Fruit fly (Drosophila melanogaster) whole organism, embryonic: ENCODE data around the gene CG32079.

Source experiments
- Antp ChIP-seq: fragments of 200-800 bp; sonication (Bioruptor generic); optimal IDR thresholded peaks from 3 replicates; lab custom pipeline; 2016; ENCODE audit warnings: missing biosample characterization, missing genetic modification characterization
- CG10543 ChIP-seq: fragments of 200-800 bp; sonication (Bioruptor generic); optimal IDR thresholded peaks from 3 replicates; lab custom pipeline; 2017; ENCODE audit warnings: missing biosample characterization, mild to moderate bottlenecking, missing genetic modification characterization, moderate library complexity
- CG12071 ChIP-seq: fragments of 200-800 bp; sonication (Bioruptor generic); optimal IDR thresholded peaks from 3 replicates; lab custom pipeline; 2018; ENCODE audit warnings: missing biosample characterization, mild to moderate bottlenecking, missing genetic modification characterization
- CG12391 ChIP-seq: fragments of 200-800 bp; sonication (Bioruptor generic); optimal IDR thresholded peaks from 3 replicates; lab custom pipeline; 2018; ENCODE audit warnings: missing biosample characterization, mild to moderate bottlenecking, missing genetic modification characterization, moderate library complexity
- CG17612 ChIP-seq: fragments of 200-800 bp; sonication (Bioruptor generic); IDR thresholded peaks from 2 replicates; pipeline ENCODE4 v1.3.6; 2022; ENCODE audit warnings: missing biosample characterization, missing genetic modification characterization
- CG3163 ChIP-seq: fragments of 200-800 bp; sonication (Bioruptor generic); optimal IDR thresholded peaks from 3 replicates; lab custom pipeline; 2016; ENCODE audit warnings: missing biosample characterization, missing genetic modification characterization
- CG32767 ChIP-seq: fragments of 200-800 bp; sonication (Bioruptor generic); IDR thresholded peaks from 2 replicates; pipeline ENCODE4 v1.3.6; 2022; ENCODE audit warnings: missing biosample characterization, missing genetic modification characterization
- CG33557 ChIP-seq: fragments of 200-800 bp; sonication (Bioruptor generic); optimal IDR thresholded peaks from 2 replicates; lab custom pipeline; 2019; ENCODE audit warnings: missing biosample characterization, mild to moderate bottlenecking, missing genetic modification characterization, moderate library complexity
- CG34224 ChIP-seq: fragments of 200-800 bp; sonication (Bioruptor generic); IDR thresholded peaks from 3 replicates; pipeline ENCODE4 v1.3.6; 2022; ENCODE audit warnings: missing biosample characterization, missing genetic modification characterization; ENCODE audit not compliant: partially characterized antibody
- CG6254 ChIP-seq: fragments of 200-800 bp; sonication (Bioruptor generic); optimal IDR thresholded peaks from 3 replicates; lab custom pipeline; 2017; ENCODE audit warnings: mild to moderate bottlenecking, missing biosample characterization, missing genetic modification reagents, missing genetic modification characterization
- Dll ChIP-seq: fragments of 200-800 bp; sonication (Bioruptor generic); IDR thresholded peaks from 4 replicates; pipeline ENCODE4 v1.3.6; 2022; ENCODE audit warnings: missing biosample characterization, missing genetic modification characterization; ENCODE audit not compliant: partially characterized antibody
- Elba2 ChIP-seq: fragments of 200-800 bp; sonication (Bioruptor generic); optimal IDR thresholded peaks from 3 replicates; lab custom pipeline; 2016; ENCODE audit warnings: missing biosample characterization, missing genetic modification characterization
- HmgD ChIP-seq: fragments of 200-800 bp; sonication (Bioruptor generic); optimal IDR thresholded peaks from 3 replicates; lab custom pipeline; 2016; ENCODE audit warnings: missing biosample characterization, missing genetic modification characterization
- HmgZ ChIP-seq: fragments of 200-800 bp; sonication (Bioruptor generic); optimal IDR thresholded peaks from 2 replicates; lab custom pipeline; 2018; ENCODE audit warnings: missing biosample characterization, mild to moderate bottlenecking, missing genetic modification characterization
- Jarid2 ChIP-seq: fragments of 200-800 bp; sonication (Bioruptor generic); optimal IDR thresholded peaks from 3 replicates; lab custom pipeline; 2017; ENCODE audit warnings: mild to moderate bottlenecking, missing biosample characterization, missing genetic modification reagents, missing genetic modification characterization
- Lhr ChIP-seq: fragments of 200-800 bp; sonication (Bioruptor generic); optimal IDR thresholded peaks from 3 replicates; lab custom pipeline; 2017; ENCODE audit warnings: mild to moderate bottlenecking, missing biosample characterization, missing genetic modification reagents, missing genetic modification characterization
- Nf-YB ChIP-seq: fragments of 200-800 bp; sonication (Bioruptor generic); optimal IDR thresholded peaks from 3 replicates; lab custom pipeline; 2019; ENCODE audit warnings: missing biosample characterization, mild to moderate bottlenecking, missing genetic modification characterization, moderate library complexity
- Nf-YC ChIP-seq: fragments of 200-800 bp; optimal IDR thresholded peaks from 3 replicates; lab custom pipeline; 2019; ENCODE audit warnings: missing biosample characterization, mild to moderate bottlenecking, missing genetic modification characterization, moderate library complexity
- Oaz ChIP-seq: fragments of 200-800 bp; sonication (Bioruptor generic); IDR thresholded peaks from 2 replicates; pipeline ENCODE4 v1.3.6; 2022; ENCODE audit warnings: missing biosample characterization, missing genetic modification characterization
- Opbp ChIP-seq: fragments of 200-800 bp; sonication (Bioruptor generic); IDR thresholded peaks from 3 replicates; pipeline ENCODE4 v1.3.6; 2022; ENCODE audit warnings: missing biosample characterization, missing genetic modification characterization; ENCODE audit not compliant: partially characterized antibody
- Stat92E ChIP-seq, 3 experiments: fragments of >200 bp in 2 of 3; fragments of 200-800 bp in 1 of 3; sonication (Bioruptor generic) in 1 of 3; optimal IDR thresholded peaks; 2 replicates each; lab custom pipeline; 2017 to 2019; ENCODE audit warnings: missing biosample characterization in 3 of 3, missing genetic modification characterization in 3 of 3, mild to moderate bottlenecking in 1 of 3, moderate library complexity in 1 of 3
- Trl ChIP-seq, 3 experiments: fragments of >200 bp in 2 of 3; fragments of 200-800 bp in 1 of 3; sonication (Bioruptor generic) in 1 of 3; optimal IDR thresholded peaks; 2 replicates in 1 of 3; 3 replicates in 2 of 3; lab custom pipeline; 2016 to 2017; ENCODE audit warnings: missing biosample characterization in 1 of 3, missing genetic modification characterization in 1 of 3
- Xrp1 ChIP-seq: fragments of 200-800 bp; sonication (Bioruptor generic); IDR thresholded peaks from 2 replicates; pipeline ENCODE4 v1.3.6; 2022; ENCODE audit warnings: missing biosample characterization, missing genetic modification characterization
- abd-A ChIP-seq: fragments of 200-800 bp; sonication (Bioruptor generic); optimal IDR thresholded peaks from 3 replicates; lab custom pipeline; 2019; ENCODE audit warnings: missing biosample characterization, mild to moderate bottlenecking, missing genetic modification characterization, moderate library complexity
- ase ChIP-seq: fragments of 200-800 bp; sonication (Bioruptor generic); IDR thresholded peaks from 3 replicates; pipeline ENCODE4 v1.3.6; 2022; ENCODE audit warnings: missing biosample characterization, missing genetic modification characterization
- ato ChIP-seq: fragments of 200-800 bp; sonication (Bioruptor generic); IDR thresholded peaks from 2 replicates; pipeline ENCODE4 v1.3.6; 2022; ENCODE audit warnings: missing biosample characterization, missing genetic modification characterization; ENCODE audit not compliant: partially characterized antibody
- bbx ChIP-seq: fragments of 200-800 bp; sonication (Bioruptor generic); IDR thresholded peaks from 2 replicates; pipeline ENCODE4 v1.3.6; 2022; ENCODE audit warnings: missing biosample characterization, missing genetic modification characterization; ENCODE audit not compliant: partially characterized antibody
- bsh ChIP-seq, 2 experiments: fragments of 200-800 bp; sonication (Bioruptor generic); optimal IDR thresholded peaks; 2 replicates each; lab custom pipeline; 2017 to 2018; ENCODE audit warnings: mild to moderate bottlenecking in 2 of 2, missing biosample characterization in 2 of 2, missing genetic modification characterization in 2 of 2, moderate library complexity in 1 of 2
- ci ChIP-seq: fragments of 200-800 bp; sonication (Bioruptor generic); IDR thresholded peaks from 3 replicates; pipeline ENCODE4 v1.3.6; 2022; ENCODE audit warnings: missing biosample characterization, missing genetic modification characterization
- corto ChIP-seq: fragments of 200-800 bp; sonication (Bioruptor generic); optimal IDR thresholded peaks from 2 replicates; lab custom pipeline; 2016; ENCODE audit warnings: missing biosample characterization, mild to moderate bottlenecking, missing genetic modification characterization, moderate library complexity
- dpn ChIP-seq, 2 experiments: fragments of 200-800 bp; sonication (Bioruptor generic); optimal IDR thresholded peaks; 3 replicates each; lab custom pipeline; 2016; ENCODE audit warnings: missing biosample characterization in 2 of 2, missing genetic modification characterization in 2 of 2
- esg ChIP-seq: fragments of 200-800 bp; sonication (Bioruptor generic); conservative IDR thresholded peaks from 2 replicates; pipeline ENCODE4 v1.3.6; 2022; ENCODE audit warnings: missing biosample characterization, missing genetic modification characterization
- ewg ChIP-seq: fragments of 200-800 bp; sonication (Bioruptor generic); optimal IDR thresholded peaks from 3 replicates; lab custom pipeline; 2017; ENCODE audit warnings: mild to moderate bottlenecking, missing biosample characterization, missing genetic modification reagents, missing genetic modification characterization
- klu ChIP-seq: fragments of 200-800 bp; sonication (Bioruptor generic); IDR thresholded peaks from 2 replicates; pipeline ENCODE4 v1.3.6; 2022; ENCODE audit warnings: missing biosample characterization, missing genetic modification characterization
- lbe ChIP-seq: fragments of 200-800 bp; sonication (Bioruptor generic); optimal IDR thresholded peaks from 2 replicates; lab custom pipeline; 2016; ENCODE audit warnings: missing biosample characterization, mild to moderate bottlenecking, missing genetic modification characterization
- mirr ChIP-seq: fragments of 200-800 bp; sonication (Bioruptor generic); optimal IDR thresholded peaks from 3 replicates; lab custom pipeline; 2018; ENCODE audit warnings: missing biosample characterization, mild to moderate bottlenecking, missing genetic modification characterization
- nerfin-2 ChIP-seq: fragments of 200-800 bp; sonication (Bioruptor generic); IDR thresholded peaks from 2 replicates; pipeline ENCODE4 v1.3.6; 2022; ENCODE audit warnings: missing biosample characterization, missing genetic modification characterization; ENCODE audit not compliant: partially characterized antibody
- nom ChIP-seq: fragments of 200-800 bp; sonication (Bioruptor generic); optimal IDR thresholded peaks from 2 replicates; lab custom pipeline; 2017; ENCODE audit warnings: missing biosample characterization, missing genetic modification characterization, mild to moderate bottlenecking, moderate library complexity, missing genetic modification reagents
- pan ChIP-seq, 4 experiments: fragments of >200 bp in 3 of 4; fragments of 200-800 bp in 1 of 4; sonication (Bioruptor generic) in 1 of 4; optimal IDR thresholded peaks in 3 of 4; IDR thresholded peaks in 1 of 4; 2 replicates each; pipeline versions ENCODE4 v1.3.6 to Lab custom; 2017 to 2022; ENCODE audit warnings: missing biosample characterization in 2 of 4, missing genetic modification characterization in 2 of 4, mixed read lengths in 1 of 4
- pho ChIP-seq: fragments of 200-800 bp; sonication (Bioruptor generic); optimal IDR thresholded peaks from 2 replicates; lab custom pipeline; 2016; ENCODE audit warnings: missing biosample characterization, missing genetic modification characterization
- sd ChIP-seq: fragments of 200-800 bp; sonication (Bioruptor generic); optimal IDR thresholded peaks from 3 replicates; lab custom pipeline; 2018; ENCODE audit warnings: missing biosample characterization, mild to moderate bottlenecking, missing genetic modification characterization, moderate library complexity
- sens ChIP-seq: fragments of 200-800 bp; sonication (Bioruptor generic); peaks from one replicate; lab custom pipeline; 2016; ENCODE audit warnings: missing biosample characterization, missing genetic modification characterization
- sna ChIP-seq: fragments of 200-800 bp; sonication (Bioruptor generic); IDR thresholded peaks from 2 replicates; pipeline ENCODE4 v1.3.6; 2022; ENCODE audit warnings: missing biosample characterization, missing genetic modification characterization; ENCODE audit not compliant: partially characterized antibody
- sr ChIP-seq: fragments of 200-800 bp; sonication (Bioruptor generic); IDR thresholded peaks from 3 replicates; pipeline ENCODE4 v1.3.6; 2022; ENCODE audit warnings: missing biosample characterization, missing genetic modification characterization
- tll ChIP-seq, 2 experiments: fragments of 200-800 bp in 1 of 2; fragments of >200 bp in 1 of 2; sonication (Bioruptor generic) in 1 of 2; optimal IDR thresholded peaks; 2 replicates each; lab custom pipeline; 2017 to 2019; ENCODE audit warnings: missing biosample characterization in 2 of 2, missing genetic modification characterization in 2 of 2, mild to moderate bottlenecking in 1 of 2, moderate library complexity in 1 of 2
- zfh1 ChIP-seq: fragments of 200-800 bp; sonication (Bioruptor generic); IDR thresholded peaks from 3 replicates; pipeline ENCODE4 v1.3.6; 2022; ENCODE audit warnings: missing biosample characterization, missing genetic modification characterization

The CG32079 gene

dm6 chr3L:11010410-11010827 lies 14.9 kb upstream of the CG32079 start (continued):
- peak; percentile 49 for TF ChIP-seq mirr (GFP tag; lab: Kevin White, UChicago)
- TF ChIP-seq Xrp1 (GFP tag; lab: Robert Waterston, UW), result no peak; the same call in 1 of the 2 replicates
- TF ChIP-seq Jarid2 (GFP tag; lab: Kevin White, UChicago), result peak; percentile 75
- peak; percentile 19 for TF ChIP-seq CG6254
- peak; percentile 36; the same call in 1 of the 4 replicates for TF ChIP-seq Dll (GFP tag; lab: Robert Waterston, UW)
- TF ChIP-seq Nf-YB (GFP tag; lab: Kevin White, UChicago), result peak; percentile 98
- no peak for TF ChIP-seq Antp (GFP tag; lab: Kevin White, UChicago)
- TF ChIP-seq ci (GFP tag; lab: Robert Waterston, UW), result peak; percentile 80
- peak in 1 of 2 experiments; percentile 5 for TF ChIP-seq dpn (GFP tag; optimal IDR thresholded peaks at IDR 0.05; lab: Kevin White, UChicago)
- TF ChIP-seq klu (GFP tag; lab: Robert Waterston, UW), result peak; percentile 48; the same call in 1 of the 2 replicates
- TF ChIP-seq nom, result peak; percentile 99
- peak; percentile 58; the same call in 1 of the 2 replicates for TF ChIP-seq bbx (GFP tag; lab: Robert Waterston, UW)
- TF ChIP-seq tll (GFP tag; optimal IDR thresholded peaks at IDR 0.05; lab: Kevin White, UChicago), result peak in 1 of 2 experiments; percentile 26
- TF ChIP-seq zfh1, result 0 out of 3 replicates have a peak, but pooled peaks have one; percentile 42
- TF ChIP-seq sd (tag; lab: Kevin White, UChicago), result peak; percentile 91
- TF ChIP-seq Nf-YC (tag; lab: Kevin White, UChicago), result peak; percentile 98
- TF ChIP-seq ase (GFP tag; lab: Robert Waterston, UW), result peak; percentile 59; the same call in 2 of the 3 replicates
- 0 out of 2 replicates have a peak, but pooled peaks have one; percentile 24 for TF ChIP-seq CG32767 (GFP tag; lab: Robert Waterston, UW)
- TF ChIP-seq nerfin-2, result peak; percentile 68
- TF ChIP-seq CG17612, result no peak
- TF ChIP-seq CG33557 (GFP tag; lab: Kevin White, UChicago), result no peak
- TF ChIP-seq CG12071 (GFP tag; lab: Kevin White, UChicago), result no peak
- no peak for TF ChIP-seq esg (GFP tag; lab: Robert Waterston, UW)
- TF ChIP-seq sna (GFP tag; lab: Robert Waterston, UW), result peak; percentile 25; the same call in 1 of the 2 replicates
- peak; percentile 97 to 99 for TF ChIP-seq Trl (optimal IDR thresholded peaks at IDR 0.05; lab: Kevin White, UChicago)
- peak; percentile 39 for TF ChIP-seq Trl (GFP tag; optimal IDR thresholded peaks at IDR 0.05; lab: Kevin White, UChicago)
- no peak for TF ChIP-seq CG12391 (tag; lab: Kevin White, UChicago)
- TF ChIP-seq abd-A, result peak; percentile 83
- peak; percentile 79 for TF ChIP-seq sens (GFP tag; lab: Kevin White, UChicago)
- TF ChIP-seq lbe (GFP tag; lab: Kevin White, UChicago), result peak; percentile 76
- TF ChIP-seq ewg, result peak; percentile 25
- TF ChIP-seq pho (GFP tag; lab: Kevin White, UChicago), result peak; percentile 8
- TF ChIP-seq sr, result peak; percentile 82
- peak; percentile 60 for TF ChIP-seq HmgD (GFP tag; lab: Kevin White, UChicago)
- TF ChIP-seq CG34224, result peak; percentile 47
- TF ChIP-seq Oaz (GFP tag; lab: Robert Waterston, UW), result no peak
- 0 out of 2 replicates have a peak, but pooled peaks have one; percentile 33 for TF ChIP-seq ato (GFP tag; lab: Robert Waterston, UW)
- peak; percentile 55 for TF ChIP-seq CG10543 (GFP tag; lab: Kevin White, UChicago)
- peak in 1 of 2 experiments; percentile 96 for TF ChIP-seq bsh (GFP tag; optimal IDR thresholded peaks at IDR 0.05; lab: Kevin White, UChicago)
- TF ChIP-seq CG3163 (GFP tag; lab: Kevin White, UChicago), result peak; percentile 69
- no peak for TF ChIP-seq Elba2 (GFP tag; lab: Kevin White, UChicago)
- TF ChIP-seq HmgZ (tag; lab: Kevin White, UChicago), result peak; percentile 48
- TF ChIP-seq Lhr (GFP tag; lab: Kevin White, UChicago), result no peak
- TF ChIP-seq Stat92E (GFP tag; optimal IDR thresholded peaks at IDR 0.05; lab: Kevin White, UChicago), result peak in 1 of 3 experiments; percentile 8
- peak; percentile 53 for TF ChIP-seq corto (GFP tag; lab: Kevin White, UChicago)
- peak; percentile 65; the same call in 2 of the 3 replicates for TF ChIP-seq Opbp
- TF ChIP-seq pan (optimal IDR thresholded peaks at IDR 0.05; lab: Kevin White, UChicago), result no peak
- peak in 1 of 2 experiments; percentile 48 for TF ChIP-seq pan (GFP tag; optimal IDR thresholded peaks at IDR 0.05 in 1 of 2, IDR thresholded peaks at IDR 0.05 in 1 of 2)
